Fruit fly (Drosophila melanogaster) whole organism: Measurements from ENCODE around the gene scny.

Source experiments
- CG8478 ChIP-seq: fragments of >200 bp; optimal IDR thresholded peaks from 2 replicates; lab custom pipeline; 2018; ENCODE audit warnings: inconsistent platforms
- EcR ChIP-seq, 2 experiments: fragments of >200 bp; optimal IDR thresholded peaks; 2 replicates each; lab custom pipeline; 2017; ENCODE audit warnings: missing biosample characterization in 2 of 2, missing genetic modification characterization in 2 of 2, missing genetic modification reagents in 2 of 2
- psq ChIP-seq: fragments of >200 bp; optimal IDR thresholded peaks from 2 replicates; lab custom pipeline; 2017
- usp ChIP-seq: fragments of >200 bp; optimal IDR thresholded peaks from 2 replicates; lab custom pipeline; 2017; ENCODE audit warnings: missing biosample characterization, missing genetic modification characterization, mixed read lengths

dm6 chr3L:5825483-5825882 lies 56.7 kb downstream of the scny start:
- TF ChIP-seq psq (no peak), CG8478 (no peak), EcR (GFP tag; optimal IDR thresholded peaks at IDR 0.05; lab: Kevin White, UChicago) (no peak), usp (GFP tag; lab: Kevin White, UChicago) (no peak)
